Worm (Caenorhabditis elegans): ENCODE data around the gene famh-161.
"Not testable (repeated sequence)": the region's sequence is repeated elsewhere in the genome, so short reads cannot be mapped to it uniquely, and the experiment has no call there.

- not testable (repeated sequence) for TF ChIP-seq him-1, W03F9.2, dao-5 (tag; optimal IDR thresholded peaks at IDR 0.05)
Observed at ce11 chrV:20568995-20569394, 35.0 kb upstream of the famh-161 start, which contains the start of gene F26F2.4.
